ENCODE assay signal across 5 fruit fly cellular contexts in the genomic region with DNA sequence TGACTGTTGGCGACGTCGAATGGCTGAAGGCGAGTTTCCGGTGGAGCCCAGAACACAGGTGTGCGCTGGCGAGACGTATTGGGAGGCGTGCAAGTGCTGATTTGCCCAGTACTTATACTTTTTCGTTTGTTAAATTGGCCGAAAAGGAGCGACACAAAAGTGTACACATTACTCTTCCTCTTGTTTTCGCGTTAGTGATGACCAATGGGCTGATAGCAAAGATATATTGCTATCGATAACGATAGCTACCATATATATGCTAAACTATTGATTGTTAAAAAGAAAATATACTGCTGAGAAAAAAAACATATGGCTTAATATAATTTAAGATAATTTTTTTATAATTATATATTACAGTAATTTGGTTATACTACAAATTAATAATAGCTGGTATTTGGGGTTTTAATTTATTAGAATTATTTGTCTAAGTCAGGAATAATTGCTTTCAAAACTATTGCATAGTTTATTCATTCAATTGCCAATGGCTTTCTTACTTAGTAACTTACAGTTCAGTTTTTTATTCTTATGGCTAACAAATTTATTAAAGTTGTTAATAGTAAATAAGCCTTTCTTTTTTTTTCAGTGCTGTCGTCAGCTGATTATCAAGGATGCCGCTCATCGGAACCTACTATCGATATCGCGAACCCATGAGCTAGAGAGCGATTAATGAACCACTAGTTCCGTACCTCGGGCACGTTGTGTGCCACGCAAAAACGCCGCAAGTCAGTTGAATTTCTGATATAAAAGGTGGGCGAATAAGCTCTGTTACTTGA.
TF ChIP-seq lines count a peak whose summit lies in the region.

A gene (minus strand): TSS at position 202 of the 773 bp plus-strand sequence.
A gene (plus strand): TSS at position 672 of the 773 bp plus-strand sequence.

TF ChIP-seq in whole organism, adult, 20 proteins besides CTCF, POLR2A, EP300 and RAD21 (continued from another document):
- TF ChIP-seq CG11617 (GFP tag; optimal IDR thresholded peaks at IDR 0.05; lab: Kevin White, UChicago) (peak; percentile 89), cnc (optimal IDR thresholded peaks at IDR 0.05; lab: Kevin White, UChicago) (no peak), ovo (GFP tag; optimal IDR thresholded peaks at IDR 0.05; lab: Kevin White, UChicago) (peak; percentile 60), bab1 (GFP tag; optimal IDR thresholded peaks at IDR 0.05; lab: Kevin White, UChicago) (peak; percentile 89)
TF ChIP-seq in whole organism, adult: peak in this region for 18.

TF ChIP-seq in whole organism, embryonic, 481 proteins besides CTCF, POLR2A, EP300 and RAD21 (continued from another document and continues in another):
- TF ChIP-seq CG18599 (GFP tag; optimal IDR thresholded peaks at IDR 0.05; lab: Kevin White, UChicago) = peak; percentile 91
- peak; percentile 83 for TF ChIP-seq Dip3 (GFP tag; optimal IDR thresholded peaks at IDR 0.05; lab: Kevin White, UChicago)
- peak; percentile 95 for TF ChIP-seq ind (GFP tag; optimal IDR thresholded peaks at IDR 0.05; lab: Kevin White, UChicago)
- peak; percentile 20 for TF ChIP-seq CG9797 (GFP tag; optimal IDR thresholded peaks at IDR 0.05; lab: Kevin White, UChicago)
- peak; percentile 77 for TF ChIP-seq Mes4 (GFP tag; optimal IDR thresholded peaks at IDR 0.05; lab: Kevin White, UChicago)
- peak; percentile 75 for TF ChIP-seq CG11723 (GFP tag; optimal IDR thresholded peaks at IDR 0.05; lab: Kevin White, UChicago)
- no peak for TF ChIP-seq lbe (GFP tag; optimal IDR thresholded peaks at IDR 0.05; lab: Kevin White, UChicago)
- peak; percentile 81 for TF ChIP-seq Bgb (GFP tag; IDR thresholded peaks at IDR 0.05; lab: Robert Waterston, UW; ENCODE audit: partially characterized antibody)
- TF ChIP-seq GATAe (GFP tag; conservative IDR thresholded peaks at IDR 0.05; lab: Robert Waterston, UW) = peak; percentile 53; the same call in 1 of the 2 replicates
- TF ChIP-seq jigr1 (GFP tag; IDR thresholded peaks at IDR 0.05; lab: Robert Waterston, UW) = peak; percentile 68; the same call in 2 of the 3 replicates
- TF ChIP-seq gem (tag; optimal IDR thresholded peaks at IDR 0.05; lab: Kevin White, UChicago) = peak; percentile 97
- peak; percentile 85 for TF ChIP-seq ase (GFP tag; IDR thresholded peaks at IDR 0.05; lab: Robert Waterston, UW)
- no peak for TF ChIP-seq aop (GFP tag; IDR thresholded peaks at IDR 0.05; lab: Robert Waterston, UW)
- TF ChIP-seq NC2β (GFP tag; optimal IDR thresholded peaks at IDR 0.05; lab: Kevin White, UChicago) = peak; percentile 62
- no peak for TF ChIP-seq hkb (optimal IDR thresholded peaks at IDR 0.05; lab: Kevin White, UChicago)
- TF ChIP-seq hkb (GFP tag; IDR thresholded peaks at IDR 0.05; lab: Robert Waterston, UW) = peak; percentile 90
- peak; percentile 65 for TF ChIP-seq tup (GFP tag; optimal IDR thresholded peaks at IDR 0.05; lab: Kevin White, UChicago)
- peak; percentile 84 for TF ChIP-seq al (GFP tag; IDR thresholded peaks at IDR 0.05; lab: Robert Waterston, UW)
- TF ChIP-seq CG2120 (GFP tag; optimal IDR thresholded peaks at IDR 0.05; lab: Kevin White, UChicago) = peak; percentile 92
- no peak for TF ChIP-seq exex (tag; optimal IDR thresholded peaks at IDR 0.05; lab: Kevin White, UChicago)
- peak; percentile 78 for TF ChIP-seq oc (tag; optimal IDR thresholded peaks at IDR 0.05; lab: Kevin White, UChicago)
- TF ChIP-seq pho (GFP tag; optimal IDR thresholded peaks at IDR 0.05; lab: Kevin White, UChicago) = peak; percentile 91
- TF ChIP-seq CG32772 (GFP tag; IDR thresholded peaks at IDR 0.05; lab: Robert Waterston, UW) = peak; percentile 92
- TF ChIP-seq Bdp1 (GFP tag; optimal IDR thresholded peaks at IDR 0.05; lab: Kevin White, UChicago) = peak; percentile 60
- peak in 1 of 2 experiments; percentile 94 for TF ChIP-seq bsh (GFP tag; optimal IDR thresholded peaks at IDR 0.05; lab: Kevin White, UChicago)
- TF ChIP-seq luna (GFP tag; optimal IDR thresholded peaks at IDR 0.05; lab: Kevin White, UChicago) = peak; percentile 73
- TF ChIP-seq tio (GFP tag; optimal IDR thresholded peaks at IDR 0.05; lab: Kevin White, UChicago) = peak; percentile 94
- TF ChIP-seq sima (GFP tag; optimal IDR thresholded peaks at IDR 0.05; lab: Kevin White, UChicago) = peak; percentile 72

TF ChIP-seq in whole organism, prepupa, 60 proteins besides CTCF, POLR2A, EP300 and RAD21 (continued from another document and continues in another):
- TF ChIP-seq CG6808 (GFP tag; optimal IDR thresholded peaks at IDR 0.05; lab: Kevin White, UChicago) (no peak), fkh (GFP tag; optimal IDR thresholded peaks at IDR 0.05; lab: Kevin White, UChicago) (no peak), CG1621 (tag; optimal IDR thresholded peaks at IDR 0.05; lab: Kevin White, UChicago) (no peak), Hr4 (GFP tag; optimal IDR thresholded peaks at IDR 0.05; lab: Kevin White, UChicago) (peak; percentile 90), ss (GFP tag; optimal IDR thresholded peaks at IDR 0.05; lab: Kevin White, UChicago) (no peak), CG6163 (GFP tag; IDR thresholded peaks at IDR 0.05; lab: Robert Waterston, UW) (peak; percentile 91), Gug (GFP tag; IDR thresholded peaks at IDR 0.05; lab: Robert Waterston, UW) (peak; percentile 84), CG3032 (tag; optimal IDR thresholded peaks at IDR 0.05; lab: Kevin White, UChicago) (peak; percentile 89), fd59A (GFP tag; optimal IDR thresholded peaks at IDR 0.05; lab: Kevin White, UChicago) (peak; percentile 71), eg (GFP tag; IDR thresholded peaks at IDR 0.05; lab: Robert Waterston, UW) (peak; percentile 95), salr (GFP tag; optimal IDR thresholded peaks at IDR 0.05; lab: Kevin White, UChicago) (peak in 1 of 2 experiments; percentile 59), CG8119 (GFP tag; IDR thresholded peaks at IDR 0.05; lab: Robert Waterston, UW) (peak; percentile 89; the same call in 2 of the 3 replicates), CG16779 (tag; optimal IDR thresholded peaks at IDR 0.05; lab: Kevin White, UChicago) (no peak), Met (GFP tag; optimal IDR thresholded peaks at IDR 0.05; lab: Kevin White, UChicago) (no peak), Smox (GFP tag; optimal IDR thresholded peaks at IDR 0.05; lab: Kevin White, UChicago) (no peak), Eip75B (GFP tag; optimal IDR thresholded peaks at IDR 0.05; lab: Kevin White, UChicago) (no peak), Sox14 (GFP tag; optimal IDR thresholded peaks at IDR 0.05; lab: Kevin White, UChicago) (peak; percentile 86), CG34406 (GFP tag; optimal IDR thresholded peaks at IDR 0.05; lab: Kevin White, UChicago) (peak; percentile 93), net (GFP tag; optimal IDR thresholded peaks at IDR 0.05; lab: Kevin White, UChicago) (no peak), Eip93F (GFP tag; optimal IDR thresholded peaks at IDR 0.05; lab: Kevin White, UChicago) (no peak), CG6276 (GFP tag; optimal IDR thresholded peaks at IDR 0.05; lab: Kevin White, UChicago) (no peak), CG32006 (GFP tag; optimal IDR thresholded peaks at IDR 0.05; lab: Kevin White, UChicago) (no peak), CG8632 (GFP tag; optimal IDR thresholded peaks at IDR 0.05; lab: Kevin White, UChicago) (peak; percentile 92), CG15336 (GFP tag; IDR thresholded peaks at IDR 0.05; lab: Robert Waterston, UW) (peak; percentile 84), Ets21C (GFP tag; optimal IDR thresholded peaks at IDR 0.05; lab: Kevin White, UChicago) (peak; percentile 76), dsx (GFP tag; optimal IDR thresholded peaks at IDR 0.05; lab: Kevin White, UChicago; ENCODE audit: poor library complexity, severe bottlenecking) (peak; percentile 82), CG11294 (GFP tag; IDR thresholded peaks at IDR 0.05; lab: Robert Waterston, UW) (peak; percentile 83), Hr39 (GFP tag; optimal IDR thresholded peaks at IDR 0.05; lab: Kevin White, UChicago) (peak; percentile 90), CG11902 (GFP tag; optimal IDR thresholded peaks at IDR 0.05; lab: Kevin White, UChicago) (peak; percentile 86), CG10669 (GFP tag; optimal IDR thresholded peaks at IDR 0.05; lab: Kevin White, UChicago) (no peak), fd85E (GFP tag; optimal IDR thresholded peaks at IDR 0.05; lab: Kevin White, UChicago) (peak; percentile 43)

TF ChIP-seq in whole organism, pupa, 21 proteins besides CTCF, POLR2A, EP300 and RAD21 (continued from another document):
- TF ChIP-seq Ets98B (GFP tag; IDR thresholded peaks at IDR 0.05; lab: Robert Waterston, UW) (peak; percentile 89), rn (GFP tag; IDR thresholded peaks at IDR 0.05; lab: Robert Waterston, UW) (peak; percentile 83; the same call in 1 of the 2 replicates), CG14655 (GFP tag; optimal IDR thresholded peaks at IDR 0.05; lab: Kevin White, UChicago) (no peak)

TF ChIP-seq in whole organism, wandering third instar larva, 38 proteins besides CTCF, POLR2A, EP300 and RAD21 (continued from another document):
- TF ChIP-seq rgr (GFP tag; optimal IDR thresholded peaks at IDR 0.05; lab: Kevin White, UChicago) = peak; percentile 92
- no peak for TF ChIP-seq pan (optimal IDR thresholded peaks at IDR 0.05; lab: Kevin White, UChicago)
- TF ChIP-seq HLH106 (tag; optimal IDR thresholded peaks at IDR 0.05; lab: Kevin White, UChicago) = peak; percentile 86
- TF ChIP-seq Hnf4 (GFP tag; optimal IDR thresholded peaks at IDR 0.05; lab: Kevin White, UChicago) = peak; percentile 89
- peak; percentile 39 for TF ChIP-seq CG32264 (GFP tag; optimal IDR thresholded peaks at IDR 0.05; lab: Kevin White, UChicago)
- TF ChIP-seq CG9705 (GFP tag; optimal IDR thresholded peaks at IDR 0.05; lab: Kevin White, UChicago) = peak; percentile 74
- TF ChIP-seq OdsH (GFP tag; optimal IDR thresholded peaks at IDR 0.05; lab: Kevin White, UChicago) = peak; percentile 83
- TF ChIP-seq psq (GFP tag; optimal IDR thresholded peaks at IDR 0.05; lab: Kevin White, UChicago) = peak; percentile 84
- peak; percentile 82 for TF ChIP-seq h (GFP tag; optimal IDR thresholded peaks at IDR 0.05; lab: Kevin White, UChicago)
- TF ChIP-seq tai (GFP tag; optimal IDR thresholded peaks at IDR 0.05; lab: Kevin White, UChicago) = no peak
